Fruit fly (Drosophila melanogaster): ENCODE results near the gene CG17159.
A peak's percentile ranks its signal among the peaks of the same experiment; 100 is the strongest.

The CG17159 gene

dm6 chrX:23091811-23092210, 620 bp downstream of the CG17159 start:
- TF ChIP-seq sc (optimal IDR thresholded peaks at IDR 0.05) = no peak
- TF ChIP-seq sc (GFP tag; optimal IDR thresholded peaks at IDR 0.05) = no peak
- TF ChIP-seq Meics (GFP tag; optimal IDR thresholded peaks at IDR 0.05) = peak; percentile 13
- TF ChIP-seq PHDP (tag; optimal IDR thresholded peaks at IDR 0.05) = peak; percentile 7
- peak; percentile 31 for TF ChIP-seq CG3281 (GFP tag; optimal IDR thresholded peaks at IDR 0.05)
- peak; percentile 83 for TF ChIP-seq Med (GFP tag)
- TF ChIP-seq CG12769 (tag; optimal IDR thresholded peaks at IDR 0.05) = peak; percentile 9
- TF ChIP-seq lab (GFP tag; optimal IDR thresholded peaks at IDR 0.05) = peak; percentile 62
- TF ChIP-seq nom (GFP tag; optimal IDR thresholded peaks at IDR 0.05) = no peak
- peak; percentile 38 for TF ChIP-seq Fer3 (tag; optimal IDR thresholded peaks at IDR 0.05)
- peak; percentile 50; the same call in 1 of the 2 replicates for TF ChIP-seq Rfx (GFP tag; IDR thresholded peaks at IDR 0.05)
- peak; percentile 20 for TF ChIP-seq CG10543 (GFP tag; optimal IDR thresholded peaks at IDR 0.05)
- no peak for TF ChIP-seq CG12659 (GFP tag; optimal IDR thresholded peaks at IDR 0.05)
- no peak for TF ChIP-seq tgo (GFP tag; IDR thresholded peaks at IDR 0.05)
- TF ChIP-seq CG10209 (GFP tag; optimal IDR thresholded peaks at IDR 0.05) = peak; percentile 6
- no peak for TF ChIP-seq CG8290 (GFP tag; optimal IDR thresholded peaks at IDR 0.05)
- TF ChIP-seq CG8290 (tag; optimal IDR thresholded peaks at IDR 0.05) = peak in 1 of 2 experiments; percentile 66
- peak; percentile 9 for TF ChIP-seq CG6765 (GFP tag; optimal IDR thresholded peaks at IDR 0.05)
- peak; percentile 10 for TF ChIP-seq bab2 (GFP tag; optimal IDR thresholded peaks at IDR 0.05)
- peak; percentile 41 for TF ChIP-seq caup (GFP tag; optimal IDR thresholded peaks at IDR 0.05; ENCODE audit: severe bottlenecking)
- peak; percentile 39 for TF ChIP-seq HHEX (GFP tag; optimal IDR thresholded peaks at IDR 0.05)
- TF ChIP-seq Ada2b (GFP tag; IDR thresholded peaks at IDR 0.05) = no peak
- peak; percentile 27 for TF ChIP-seq fd3F (GFP tag; optimal IDR thresholded peaks at IDR 0.05)
- TF ChIP-seq CG15514 (GFP tag; optimal IDR thresholded peaks at IDR 0.05) = peak; percentile 9
- peak; percentile 13 for TF ChIP-seq CG18599 (GFP tag; optimal IDR thresholded peaks at IDR 0.05)
- TF ChIP-seq CG2120 (GFP tag; optimal IDR thresholded peaks at IDR 0.05) = peak; percentile 26
- TF ChIP-seq CG12391 (tag; optimal IDR thresholded peaks at IDR 0.05) = no peak

DNA sequence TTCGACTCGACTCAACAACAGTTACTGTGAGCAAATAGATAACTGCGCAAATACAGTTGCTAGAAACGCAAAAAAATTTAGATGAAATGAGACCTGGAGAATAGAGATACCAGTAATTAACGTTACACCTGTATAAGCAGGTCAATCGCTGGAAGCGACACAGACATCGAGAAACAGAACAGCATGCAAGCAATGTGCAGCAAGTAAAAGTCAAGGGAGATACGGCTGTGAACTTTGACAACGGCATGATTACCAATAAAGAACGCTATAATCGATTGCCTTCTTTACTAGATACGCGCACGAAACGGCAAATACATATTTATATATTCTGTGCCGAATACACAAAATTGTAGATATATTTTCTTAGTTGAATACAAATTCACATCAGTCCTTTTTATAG, 1.1 kb downstream of the CG17159 start:
- TF ChIP-seq CG9727 (GFP tag; optimal IDR thresholded peaks at IDR 0.05) (no peak), CG8290 (GFP tag; optimal IDR thresholded peaks at IDR 0.05) (no peak), CG8290 (tag; optimal IDR thresholded peaks at IDR 0.05) (no peak), da (GFP tag; optimal IDR thresholded peaks at IDR 0.05) (no peak), CG17912 (GFP tag; optimal IDR thresholded peaks at IDR 0.05) (no peak), Deaf1 (tag; optimal IDR thresholded peaks at IDR 0.05) (no peak), otp (GFP tag; IDR thresholded peaks at IDR 0.05) (no peak), gcm (GFP tag; optimal IDR thresholded peaks at IDR 0.05) (no peak), ac (GFP tag; optimal IDR thresholded peaks at IDR 0.05) (no peak), insv (GFP tag; optimal IDR thresholded peaks at IDR 0.05) (no peak), sima (GFP tag; optimal IDR thresholded peaks at IDR 0.05) (no peak), tap (tag; optimal IDR thresholded peaks at IDR 0.05) (no peak), CG1603 (tag; optimal IDR thresholded peaks at IDR 0.05) (no peak), CG3847 (GFP tag; IDR thresholded peaks at IDR 0.05) (no peak), Adf1 (GFP tag; IDR thresholded peaks at IDR 0.05) (no peak)
